Worm (Caenorhabditis elegans) whole organism, L1 larva: ENCODE results near the gene klc-2.

Experiments
- C16A3.4 ChIP-seq: fragments of 150-350 bp; optimal IDR thresholded peaks from 2 replicates; lab custom pipeline; 2014; ENCODE audit warnings: missing biosample characterization, missing genetic modification characterization
- alr-1 ChIP-seq: fragments of 200-800 bp; sonication (Bioruptor generic); optimal IDR thresholded peaks from 2 replicates; lab custom pipeline; 2018; ENCODE audit warnings: borderline replicate concordance, mild to moderate bottlenecking, missing genetic modification characterization, missing compliant biosample characterization
- ama-1 ChIP-seq: fragments of 150-350 bp; optimal IDR thresholded peaks from 2 replicates; lab custom pipeline; 2014
- ceh-63 ChIP-seq: fragments of 200-800 bp; sonication (Bioruptor generic); optimal IDR thresholded peaks from 2 replicates; lab custom pipeline; 2018; ENCODE audit warnings: mild to moderate bottlenecking, missing genetic modification characterization, missing compliant biosample characterization
- ceh-82 ChIP-seq, 3 experiments: fragments of 150-350 bp in 1 of 3; sonication (generic microtip) in 2 of 3; optimal IDR thresholded peaks; 2 replicates each; lab custom pipeline; 2014 to 2017; ENCODE audit warnings: missing biosample characterization in 3 of 3, missing genetic modification characterization in 3 of 3
- ceh-88 ChIP-seq: fragments of 200-800 bp; sonication (Bioruptor generic); IDR thresholded peaks from 2 replicates; pipeline ENCODE4 v1.3.6; 2022; ENCODE audit warnings: missing genetic modification characterization, missing compliant biosample characterization
- ces-1 ChIP-seq: fragments of 150-350 bp; optimal IDR thresholded peaks from 2 replicates; lab custom pipeline; 2014; ENCODE audit warnings: missing biosample characterization, missing genetic modification reagents, missing genetic modification characterization
- dpl-1 ChIP-seq, 3 experiments: fragments of 150-350 bp in 2 of 3; sonication (generic microtip) in 1 of 3; optimal IDR thresholded peaks; 2 replicates each; lab custom pipeline; 2014 to 2017; ENCODE audit warnings: missing biosample characterization in 3 of 3, missing genetic modification characterization in 3 of 3, missing genetic modification reagents in 3 of 3
- dsc-1 ChIP-seq: sonication (generic microtip); optimal IDR thresholded peaks from 2 replicates; lab custom pipeline; 2016; ENCODE audit warnings: mild to moderate bottlenecking, missing genetic modification characterization, missing compliant biosample characterization
- efl-3 ChIP-seq: fragments of 200-800 bp; sonication (Bioruptor generic); optimal IDR thresholded peaks from 2 replicates; lab custom pipeline; 2018; ENCODE audit warnings: mild to moderate bottlenecking, missing genetic modification characterization, missing compliant biosample characterization
- egl-27 ChIP-seq, 2 experiments: fragments of 150-350 bp in 1 of 2; sonication (generic microtip); optimal IDR thresholded peaks; 3 replicates each; lab custom pipeline; 2017 to 2018; ENCODE audit warnings: missing biosample characterization in 2 of 2, missing genetic modification characterization in 2 of 2, missing genetic modification reagents in 2 of 2
- elt-2 ChIP-seq: sonication (generic microtip); optimal IDR thresholded peaks from 2 replicates; lab custom pipeline; 2016; ENCODE audit warnings: missing genetic modification characterization, mild to moderate bottlenecking, inconsistent platforms, missing compliant biosample characterization, missing genetic modification reagents
- elt-3 ChIP-seq, 6 experiments: fragments of 150-350 bp in 1 of 6; sonication (generic microtip); optimal IDR thresholded peaks; 2 replicates each; lab custom pipeline; 2017 to 2018; ENCODE audit warnings: missing biosample characterization in 6 of 6, missing genetic modification characterization in 6 of 6, inconsistent platforms in 1 of 6
- ets-5 ChIP-seq: fragments of 200-800 bp; sonication (Bioruptor generic); IDR thresholded peaks from 2 replicates; pipeline ENCODE4 v1.3.6; 2022; ENCODE audit warnings: missing genetic modification characterization, missing compliant biosample characterization
- fkh-4 ChIP-seq: sonication (generic microtip); optimal IDR thresholded peaks from 2 replicates; lab custom pipeline; 2016; ENCODE audit warnings: missing compliant biosample characterization, missing genetic modification characterization, borderline replicate concordance
- fos-1 ChIP-seq: fragments of 150-350 bp; optimal IDR thresholded peaks from 2 replicates; lab custom pipeline; 2014; ENCODE audit warnings: missing biosample characterization, missing genetic modification characterization
- grh-1 ChIP-seq: fragments of 200-800 bp; sonication (Bioruptor generic); IDR thresholded peaks from 2 replicates; pipeline ENCODE4 v1.3.6; 2022; ENCODE audit warnings: missing genetic modification reagents, missing genetic modification characterization, missing compliant biosample characterization
- hlh-17 ChIP-seq: fragments of 200-800 bp; sonication (Bioruptor generic); optimal IDR thresholded peaks from 2 replicates; lab custom pipeline; 2018; ENCODE audit warnings: missing genetic modification characterization, mild to moderate bottlenecking, missing compliant biosample characterization, moderate library complexity, borderline replicate concordance
- hpl-2 ChIP-seq: fragments of 150-350 bp; optimal IDR thresholded peaks from 2 replicates; lab custom pipeline; 2014; ENCODE audit warnings: missing biosample characterization, missing genetic modification reagents, missing genetic modification characterization
- jun-1 ChIP-seq: fragments of 150-350 bp; optimal IDR thresholded peaks from 2 replicates; lab custom pipeline; 2014; ENCODE audit warnings: missing biosample characterization, missing genetic modification reagents, missing genetic modification characterization
- lin-13 ChIP-seq: fragments of 150-350 bp; optimal IDR thresholded peaks from 2 replicates; lab custom pipeline; 2014; ENCODE audit warnings: missing biosample characterization, missing genetic modification reagents, missing genetic modification characterization
- lin-14 ChIP-seq: fragments of 200-800 bp; sonication (Bioruptor generic); optimal IDR thresholded peaks from 2 replicates; lab custom pipeline; 2018; ENCODE audit warnings: mild to moderate bottlenecking, missing genetic modification characterization, moderate library complexity, missing compliant biosample characterization
- lin-15B ChIP-seq: fragments of 150-350 bp; sonication (generic microtip); optimal IDR thresholded peaks from 3 replicates; lab custom pipeline; 2014; ENCODE audit warnings: missing biosample characterization, missing genetic modification characterization
- lin-35 ChIP-seq, 2 experiments: fragments of 150-350 bp; optimal IDR thresholded peaks; 2 replicates each; lab custom pipeline; 2014; ENCODE audit warnings: missing biosample characterization in 2 of 2, missing genetic modification characterization in 2 of 2, missing genetic modification reagents in 2 of 2
- lin-39 ChIP-seq: fragments of 150-350 bp; optimal IDR thresholded peaks from 2 replicates; lab custom pipeline; 2014; ENCODE audit warnings: missing biosample characterization, missing genetic modification reagents, missing genetic modification characterization
- lir-3 ChIP-seq: sonication (generic microtip); optimal IDR thresholded peaks from 2 replicates; lab custom pipeline; 2016; ENCODE audit warnings: mild to moderate bottlenecking, missing genetic modification characterization, moderate library complexity, missing compliant biosample characterization; ENCODE audit not compliant: poor library complexity
- lsy-2 ChIP-seq, 2 experiments: fragments of 150-350 bp; optimal IDR thresholded peaks; 2 replicates each; lab custom pipeline; 2014; ENCODE audit warnings: missing biosample characterization in 2 of 2, missing genetic modification characterization in 2 of 2
- mab-9 ChIP-seq: fragments of 200-800 bp; sonication (Bioruptor generic); IDR thresholded peaks from 2 replicates; pipeline ENCODE4 v1.3.6; 2022; ENCODE audit warnings: missing genetic modification reagents, missing genetic modification characterization, missing compliant biosample characterization
- mef-2 ChIP-seq: fragments of 150-350 bp; optimal IDR thresholded peaks from 2 replicates; lab custom pipeline; 2014; ENCODE audit warnings: missing biosample characterization, missing genetic modification characterization
- nhr-11 ChIP-seq: fragments of 150-350 bp; optimal IDR thresholded peaks from 2 replicates; lab custom pipeline; 2014; ENCODE audit warnings: missing biosample characterization, missing genetic modification characterization
- nhr-12 ChIP-seq: sonication (generic microtip); optimal IDR thresholded peaks from 2 replicates; lab custom pipeline; 2017; ENCODE audit warnings: missing biosample characterization, missing genetic modification characterization
- nhr-237 ChIP-seq: fragments of 150-350 bp; optimal IDR thresholded peaks from 2 replicates; lab custom pipeline; 2014; ENCODE audit warnings: missing biosample characterization, missing genetic modification characterization
- nhr-47 ChIP-seq: sonication (generic microtip); optimal IDR thresholded peaks from 2 replicates; lab custom pipeline; 2016; ENCODE audit warnings: mild to moderate bottlenecking, missing genetic modification characterization, moderate library complexity, missing compliant biosample characterization
- nhr-71 ChIP-seq: sonication (generic microtip); optimal IDR thresholded peaks from 2 replicates; lab custom pipeline; 2016; ENCODE audit warnings: mild to moderate bottlenecking, missing genetic modification characterization, moderate library complexity, missing compliant biosample characterization
- nhr-77 ChIP-seq: fragments of 150-350 bp; optimal IDR thresholded peaks from 2 replicates; lab custom pipeline; 2014; ENCODE audit warnings: missing biosample characterization, missing genetic modification characterization
- nhr-84 ChIP-seq: sonication (generic microtip); optimal IDR thresholded peaks from 2 replicates; lab custom pipeline; 2017; ENCODE audit warnings: missing biosample characterization, missing genetic modification characterization
- pax-3 ChIP-seq: fragments of 200-800 bp; sonication (Bioruptor generic); optimal IDR thresholded peaks from 2 replicates; lab custom pipeline; 2018; ENCODE audit warnings: mild to moderate bottlenecking, missing genetic modification characterization, moderate library complexity, missing compliant biosample characterization
- pqm-1 ChIP-seq: sonication (generic microtip); optimal IDR thresholded peaks from 3 replicates; lab custom pipeline; 2017; ENCODE audit warnings: missing biosample characterization, missing genetic modification characterization
- snpc-4 ChIP-seq: fragments of 150-350 bp; optimal IDR thresholded peaks from 2 replicates; lab custom pipeline; 2014; ENCODE audit warnings: missing biosample characterization, missing genetic modification characterization
- snu-23 ChIP-seq: sonication (generic microtip); optimal IDR thresholded peaks from 2 replicates; lab custom pipeline; 2016; ENCODE audit warnings: missing genetic modification characterization, missing compliant biosample characterization
- sptf-1 ChIP-seq: fragments of 150-350 bp; optimal IDR thresholded peaks from 2 replicates; lab custom pipeline; 2014; ENCODE audit warnings: missing biosample characterization, missing genetic modification characterization
- swsn-7 ChIP-seq: sonication (generic microtip); optimal IDR thresholded peaks from 2 replicates; lab custom pipeline; 2016; ENCODE audit warnings: missing genetic modification characterization, missing compliant biosample characterization
- tbx-2 ChIP-seq: sonication (generic microtip); optimal IDR thresholded peaks from 2 replicates; lab custom pipeline; 2016; ENCODE audit warnings: missing genetic modification characterization, missing compliant biosample characterization
- unc-130 ChIP-seq: fragments of 150-350 bp; optimal IDR thresholded peaks from 2 replicates; lab custom pipeline; 2017; ENCODE audit warnings: missing biosample characterization, missing genetic modification characterization, inconsistent platforms
- unc-62 ChIP-seq: fragments of 150-350 bp; optimal IDR thresholded peaks from 2 replicates; lab custom pipeline; 2014; ENCODE audit warnings: missing biosample characterization, missing genetic modification reagents, missing genetic modification characterization
- vab-15 ChIP-seq: sonication (generic microtip); optimal IDR thresholded peaks from 2 replicates; lab custom pipeline; 2017; ENCODE audit warnings: missing genotype, mild to moderate bottlenecking, missing genetic modification characterization, missing compliant biosample characterization
- xbp-1 ChIP-seq: sonication (generic microtip); optimal IDR thresholded peaks from 2 replicates; lab custom pipeline; 2016; ENCODE audit warnings: missing genetic modification characterization, missing compliant biosample characterization
- zip-4 ChIP-seq: fragments of 200-800 bp; sonication (Bioruptor generic); optimal IDR thresholded peaks from 2 replicates; lab custom pipeline; 2018; ENCODE audit warnings: mild to moderate bottlenecking, missing genetic modification characterization, moderate library complexity, missing compliant biosample characterization

klc-2 gene

ce11 chrV:5538500-5538899 is 42.7 kb downstream of the klc-2 start, which contains the start of gene cft-1:
Gene cft-1 (plus strand): TSS chrV:5538800.
- TF ChIP-seq xbp-1 (tag; lab: Kevin White, UChicago) (no peak), dpl-1 (GFP tag; optimal IDR thresholded peaks at IDR 0.05; lab: Kevin White, UChicago) (no peak), fkh-4 (tag; lab: Kevin White, UChicago) (no peak), nhr-11 (no peak), ama-1 (no peak), C16A3.4 (no peak), pqm-1 (no peak), fos-1 (no peak), lin-39 (tag; lab: Kevin White, UChicago) (no peak), elt-3 (tag; optimal IDR thresholded peaks at IDR 0.05; lab: Kevin White, UChicago) (no peak), lin-15B (tag; lab: Kevin White, UChicago) (no peak), alr-1 (tag; lab: Kevin White, UChicago) (no peak), hpl-2 (no peak), ces-1 (no peak), jun-1 (tag; lab: Kevin White, UChicago) (no peak)

ce11 chrV:5536240-5536811 is 44.9 kb downstream of the klc-2 start, which contains the start of the genes cox-16 and syp-2:
Gene cox-16 (minus strand): TSS chrV:5536243.
Gene syp-2 (plus strand): TSS chrV:5536487.
- no peak for TF ChIP-seq efl-3 (GFP tag; lab: Kevin White, UChicago)
- no peak for TF ChIP-seq lin-39 (tag; lab: Kevin White, UChicago)
- TF ChIP-seq lir-3: no peak
- TF ChIP-seq sptf-1: no peak
- no peak for TF ChIP-seq nhr-71 (tag; lab: Kevin White, UChicago)
- no peak for TF ChIP-seq mef-2 (tag; lab: Kevin White, UChicago)
- TF ChIP-seq lin-15B (tag; lab: Kevin White, UChicago): no peak
- no peak for TF ChIP-seq elt-2
- no peak for TF ChIP-seq ama-1
- TF ChIP-seq pax-3 (tag; lab: Kevin White, UChicago): no peak
- no peak for TF ChIP-seq lin-14 (GFP tag; lab: Kevin White, UChicago)
- TF ChIP-seq snu-23 (GFP tag; lab: Kevin White, UChicago): peak; percentile 35
- TF ChIP-seq vab-15 (tag; lab: Kevin White, UChicago): no peak
- no peak for TF ChIP-seq hlh-17 (GFP tag; lab: Kevin White, UChicago)
- TF ChIP-seq egl-27 (tag; optimal IDR thresholded peaks at IDR 0.05; lab: Kevin White, UChicago): no peak
- no peak for TF ChIP-seq nhr-11
- no peak for TF ChIP-seq ces-1
- no peak for TF ChIP-seq nhr-77
- TF ChIP-seq fkh-4 (tag; lab: Kevin White, UChicago): no peak
- TF ChIP-seq xbp-1 (tag; lab: Kevin White, UChicago): no peak
- no peak for TF ChIP-seq ets-5
- no peak for TF ChIP-seq hpl-2
- peak; percentile 33 to 52 for TF ChIP-seq lin-35 (GFP tag; optimal IDR thresholded peaks at IDR 0.05; lab: Kevin White, UChicago)
- TF ChIP-seq nhr-12: no peak
- TF ChIP-seq nhr-47 (tag; lab: Kevin White, UChicago): no peak
- TF ChIP-seq jun-1 (tag; lab: Kevin White, UChicago): no peak
- TF ChIP-seq ceh-88 (GFP tag; lab: Robert Waterston, UW): no peak
- no peak for TF ChIP-seq unc-62 (GFP tag; lab: Kevin White, UChicago)
- TF ChIP-seq nhr-84: no peak
- no peak for TF ChIP-seq snpc-4 (tag; lab: Kevin White, UChicago)
- TF ChIP-seq ceh-63 (GFP tag; lab: Kevin White, UChicago): no peak
- peak in 2 of 3 experiments; percentile 3 to 11 for TF ChIP-seq ceh-82 (tag; optimal IDR thresholded peaks at IDR 0.05; lab: Kevin White, UChicago)
- TF ChIP-seq dpl-1 (GFP tag; optimal IDR thresholded peaks at IDR 0.05; lab: Kevin White, UChicago): peak in 2 of 3 experiments; percentile 20 to 54
- peak; percentile 8 for TF ChIP-seq C16A3.4
- TF ChIP-seq unc-130: peak; percentile 21
- no peak for TF ChIP-seq dsc-1 (tag; lab: Kevin White, UChicago)
- TF ChIP-seq pqm-1: no peak
- no peak for TF ChIP-seq mab-9 (GFP tag; lab: Robert Waterston, UW)
- no peak for TF ChIP-seq nhr-237 (tag; lab: Kevin White, UChicago)
- no peak for TF ChIP-seq swsn-7 (tag; lab: Kevin White, UChicago)
- peak in 1 of 2 experiments; percentile 61 for TF ChIP-seq lsy-2 (tag; optimal IDR thresholded peaks at IDR 0.05; lab: Kevin White, UChicago)
- no peak for TF ChIP-seq lin-13 (GFP tag; lab: Kevin White, UChicago)
- no peak for TF ChIP-seq tbx-2 (tag; lab: Kevin White, UChicago)
- no peak for TF ChIP-seq grh-1 (GFP tag; lab: Robert Waterston, UW)
- TF ChIP-seq zip-4 (GFP tag; lab: Kevin White, UChicago): no peak
